Worm (Caenorhabditis elegans) whole organism, young adult: ENCODE data around the gene nekl-4.

Experiments used
- D2030.7 ChIP-seq: fragments of 200-800 bp; sonication (Bioruptor generic); IDR thresholded peaks from 2 replicates; pipeline ENCODE4 v1.3.6; 2022; ENCODE audit warnings: missing genetic modification reagents, missing genetic modification characterization, missing compliant biosample characterization
- F10E7.11 ChIP-seq: sonication (generic microtip); optimal IDR thresholded peaks from 2 replicates; lab custom pipeline; 2017; ENCODE audit warnings: mild to moderate bottlenecking, missing genetic modification characterization, moderate library complexity, missing compliant biosample characterization
- F37B4.10 ChIP-seq: fragments of 200-800 bp; sonication (Bioruptor generic); IDR thresholded peaks from 2 replicates; pipeline ENCODE4 v1.3.6; 2022; ENCODE audit warnings: missing genetic modification characterization, missing compliant biosample characterization
- F57A8.1 ChIP-seq: fragments of 200-800 bp; sonication (Bioruptor generic); optimal IDR thresholded peaks from 2 replicates; lab custom pipeline; 2018; ENCODE audit warnings: mild to moderate bottlenecking, missing genetic modification characterization, moderate library complexity, missing compliant biosample characterization
- T07F8.4 ChIP-seq: sonication (generic microtip); optimal IDR thresholded peaks from 2 replicates; lab custom pipeline; 2016; ENCODE audit warnings: mild to moderate bottlenecking, missing genetic modification characterization, moderate library complexity, missing compliant biosample characterization
- Y53G8AR.9 ChIP-seq: fragments of 200-800 bp; sonication (Bioruptor generic); conservative IDR thresholded peaks from 2 replicates; pipeline ENCODE4 v1.3.6; 2022; ENCODE audit warnings: missing genetic modification reagents, missing genetic modification characterization, missing compliant biosample characterization
- aptf-2 ChIP-seq: fragments of 200-800 bp; sonication (Bioruptor generic); conservative IDR thresholded peaks from 2 replicates; pipeline ENCODE4 v1.3.6; 2022; ENCODE audit warnings: missing genetic modification reagents, missing genetic modification characterization, missing compliant biosample characterization
- ceh-40 ChIP-seq: fragments of 200-800 bp; sonication (Bioruptor generic); IDR thresholded peaks from 2 replicates; pipeline ENCODE4 v1.3.6; 2022; ENCODE audit warnings: missing genetic modification characterization, missing compliant biosample characterization
- ceh-91 ChIP-seq: fragments of 200-800 bp; sonication (Bioruptor generic); IDR thresholded peaks from 2 replicates; pipeline ENCODE4 v1.3.6; 2022; ENCODE audit warnings: missing genetic modification reagents, missing genetic modification characterization, missing compliant biosample characterization
- dpl-1 ChIP-seq: fragments of 150-350 bp; optimal IDR thresholded peaks from 2 replicates; lab custom pipeline; 2014; ENCODE audit warnings: missing biosample characterization, missing genetic modification reagents, missing genetic modification characterization
- egl-18 ChIP-seq: fragments of 200-800 bp; sonication (Bioruptor generic); IDR thresholded peaks from 2 replicates; pipeline ENCODE4 v1.3.6; 2022; ENCODE audit warnings: missing genetic modification reagents, missing genetic modification characterization, missing compliant biosample characterization
- egrh-3 ChIP-seq: fragments of 200-800 bp; sonication (Bioruptor generic); IDR thresholded peaks from 2 replicates; pipeline ENCODE4 v1.3.6; 2022; ENCODE audit warnings: missing genetic modification reagents, missing genetic modification characterization, missing compliant biosample characterization
- ekl-4 ChIP-seq: fragments of 200-800 bp; sonication (Bioruptor generic); IDR thresholded peaks from 2 replicates; pipeline ENCODE4 v1.3.6; 2022; ENCODE audit warnings: missing genetic modification reagents, missing genetic modification characterization, missing compliant biosample characterization
- ets-4 ChIP-seq: fragments of 200-800 bp; sonication (Bioruptor generic); optimal IDR thresholded peaks from 2 replicates; lab custom pipeline; 2018; ENCODE audit warnings: mild to moderate bottlenecking, missing genetic modification characterization, missing compliant biosample characterization
- him-1 ChIP-seq: sonication (generic microtip); optimal IDR thresholded peaks from 2 replicates; lab custom pipeline; 2016; ENCODE audit warnings: missing genotype, missing genetic modification reagents, missing genetic modification characterization, missing compliant biosample characterization
- hrde-1 ChIP-seq: sonication (generic microtip); optimal IDR thresholded peaks from 2 replicates; lab custom pipeline; 2016; ENCODE audit warnings: missing genetic modification characterization, mild to moderate bottlenecking, missing compliant biosample characterization, moderate library complexity, missing genotype, missing genetic modification reagents, borderline replicate concordance
- lin-40 ChIP-seq: sonication (generic microtip); optimal IDR thresholded peaks from 2 replicates; lab custom pipeline; 2016; ENCODE audit warnings: missing genetic modification characterization, mild to moderate bottlenecking, missing compliant biosample characterization, missing genotype, missing genetic modification reagents
- lsl-1 ChIP-seq: fragments of 200-800 bp; sonication (Bioruptor generic); optimal IDR thresholded peaks from 2 replicates; lab custom pipeline; 2018; ENCODE audit warnings: mild to moderate bottlenecking, missing genetic modification characterization, moderate library complexity, missing compliant biosample characterization
- mcd-1 ChIP-seq: fragments of 200-800 bp; sonication (Bioruptor generic); IDR thresholded peaks from 2 replicates; pipeline ENCODE4 v1.3.6; 2022; ENCODE audit warnings: missing genetic modification reagents, missing genetic modification characterization, missing compliant biosample characterization
- mes-4 ChIP-seq: sonication (generic microtip); optimal IDR thresholded peaks from 2 replicates; lab custom pipeline; 2016; ENCODE audit warnings: missing genotype, missing genetic modification characterization, missing compliant biosample characterization
- nhr-120 ChIP-seq: fragments of 200-800 bp; sonication (Bioruptor generic); IDR thresholded peaks from 2 replicates; pipeline ENCODE4 v1.3.6; 2022; ENCODE audit warnings: missing genetic modification characterization, missing compliant biosample characterization
- nhr-27 ChIP-seq: fragments of 200-800 bp; sonication (Bioruptor generic); optimal IDR thresholded peaks from 2 replicates; lab custom pipeline; 2018; ENCODE audit warnings: mild to moderate bottlenecking, missing genetic modification characterization, moderate library complexity, missing compliant biosample characterization
- pha-4 ChIP-seq: fragments of 150-350 bp; sonication (generic microtip); optimal IDR thresholded peaks from 2 replicates; lab custom pipeline; 2014; ENCODE audit warnings: missing biosample characterization, missing genetic modification reagents, missing genetic modification characterization
- rcor-1 ChIP-seq: fragments of 200-800 bp; sonication (Bioruptor generic); IDR thresholded peaks from 2 replicates; pipeline ENCODE4 v1.3.6; 2022; ENCODE audit warnings: missing genetic modification reagents, missing genetic modification characterization, missing compliant biosample characterization
- snpc-1.1 ChIP-seq: sonication (generic microtip); optimal IDR thresholded peaks from 2 replicates; lab custom pipeline; 2017; ENCODE audit warnings: missing genetic modification characterization, mild to moderate bottlenecking, missing compliant biosample characterization, antibody characterized with exemption, moderate library complexity, missing genotype, missing genetic modification reagents; ENCODE audit not compliant: insufficient read depth
- snpc-1.3 ChIP-seq: sonication (generic microtip); optimal IDR thresholded peaks from 2 replicates; lab custom pipeline; 2017; ENCODE audit warnings: missing genetic modification characterization, mild to moderate bottlenecking, missing compliant biosample characterization, antibody characterized with exemption, moderate library complexity, missing genotype, missing genetic modification reagents; ENCODE audit not compliant: insufficient read depth
- snpc-3.4 ChIP-seq: sonication (generic microtip); optimal IDR thresholded peaks from 2 replicates; lab custom pipeline; 2017; ENCODE audit warnings: missing genetic modification characterization, mild to moderate bottlenecking, missing compliant biosample characterization, antibody characterized with exemption, moderate library complexity, missing genotype, missing genetic modification reagents
- somi-1 ChIP-seq: fragments of 200-800 bp; sonication (Bioruptor generic); optimal IDR thresholded peaks from 2 replicates; lab custom pipeline; 2018; ENCODE audit warnings: mild to moderate bottlenecking, missing genetic modification characterization, missing compliant biosample characterization
- tbx-9 ChIP-seq: sonication (generic microtip); optimal IDR thresholded peaks from 2 replicates; lab custom pipeline; 2016; ENCODE audit warnings: borderline replicate concordance, missing genetic modification characterization, inconsistent platforms, missing compliant biosample characterization
- zfh-2 ChIP-seq: fragments of 200-800 bp; sonication (Bioruptor generic); conservative IDR thresholded peaks from 2 replicates; pipeline ENCODE4 v1.3.6; 2022; ENCODE audit warnings: missing genetic modification reagents, missing genetic modification characterization, missing compliant biosample characterization
- ztf-28 ChIP-seq: fragments of 200-800 bp; sonication (Bioruptor generic); IDR thresholded peaks from 2 replicates; pipeline ENCODE4 v1.3.6; 2022; ENCODE audit warnings: missing genetic modification reagents, missing genetic modification characterization, missing compliant biosample characterization
- ztf-3 ChIP-seq: fragments of 200-800 bp; sonication (Bioruptor generic); optimal IDR thresholded peaks from 2 replicates; lab custom pipeline; 2018; ENCODE audit warnings: mild to moderate bottlenecking, missing genetic modification characterization, missing compliant biosample characterization

Gene nekl-4

ce11 chrIII:5479493-5480167, 37.7 kb downstream of the nekl-4 start:
- no peak for TF ChIP-seq ceh-91 (GFP tag; lab: Robert Waterston, UW)
- no peak for TF ChIP-seq nhr-27
- TF ChIP-seq zfh-2 (GFP tag; lab: Robert Waterston, UW) = peak; percentile 86
- TF ChIP-seq hrde-1 (tag; lab: Kevin White, UChicago) = peak; percentile 18
- TF ChIP-seq mcd-1 (GFP tag; lab: Robert Waterston, UW) = 0 out of 2 replicates have a peak, but pooled peaks have one; percentile 13
- TF ChIP-seq Y53G8AR.9 (GFP tag; lab: Robert Waterston, UW) = 0 out of 2 replicates have a peak, but pooled peaks have one; percentile 26
- TF ChIP-seq egrh-3 (GFP tag; lab: Robert Waterston, UW) = peak; percentile 71; the same call in 1 of the 2 replicates
- TF ChIP-seq F57A8.1 = no peak
- TF ChIP-seq nhr-120 (GFP tag; lab: Robert Waterston, UW) = 0 out of 2 replicates have a peak, but pooled peaks have one; percentile 55
- TF ChIP-seq, all 124 proteins: peak for 6

DNA sequence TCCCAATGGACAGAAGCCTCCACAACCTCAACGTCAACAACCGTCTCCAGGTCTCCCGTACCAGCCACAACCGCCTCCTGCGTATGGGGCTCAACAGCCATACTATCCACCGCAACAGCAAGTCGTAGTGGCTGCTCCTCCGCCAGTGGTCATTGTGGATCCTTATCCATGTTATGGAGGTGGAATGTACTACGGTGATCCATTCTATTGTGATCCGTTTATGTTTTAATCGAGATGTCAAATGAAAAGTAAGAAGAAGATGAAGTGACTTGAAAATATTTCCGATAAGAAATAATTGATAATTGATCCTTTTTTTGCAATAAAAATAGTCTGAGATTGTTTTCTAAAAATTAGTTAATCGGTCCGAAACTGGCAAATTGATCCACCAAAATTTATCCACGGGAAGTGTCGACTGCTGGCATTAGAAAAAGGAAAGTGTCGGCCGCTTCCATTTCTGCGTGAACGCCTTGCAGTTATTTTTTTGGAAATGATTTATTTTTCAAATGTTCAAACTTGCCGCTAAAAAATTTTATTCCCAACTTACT, 38.4 kb downstream of the nekl-4 start, which contains the start of the genes R02F2.6 and R02F2.5:
TSS of gene R02F2.6 (minus strand) at position 101 of the 545 bp plus-strand sequence.
TSS of gene R02F2.5 (plus strand) at position 495 of the 545 bp plus-strand sequence.
- TF ChIP-seq zfh-2 (GFP tag; lab: Robert Waterston, UW) (0 out of 2 replicates have a peak, but pooled peaks have one; percentile 2), snpc-1.1 (tag; lab: Kevin White, UChicago) (peak; percentile 15), rcor-1 (GFP tag; lab: Robert Waterston, UW) (no peak)

- TF ChIP-seq lsl-1 (GFP tag; lab: Kevin White, UChicago) (no peak), T07F8.4 (tag; lab: Kevin White, UChicago) (no peak), egl-18 (GFP tag; lab: Robert Waterston, UW) (no peak), lin-40 (tag; lab: Kevin White, UChicago) (no peak), F10E7.11 (tag; lab: Kevin White, UChicago) (no peak), nhr-120 (GFP tag; lab: Robert Waterston, UW) (no peak), D2030.7 (GFP tag; lab: Robert Waterston, UW) (no peak), ets-4 (GFP tag; lab: Kevin White, UChicago) (no peak), ceh-91 (GFP tag; lab: Robert Waterston, UW) (no peak), ceh-40 (GFP tag; lab: Robert Waterston, UW) (no peak), tbx-9 (no peak), aptf-2 (GFP tag; lab: Robert Waterston, UW) (no peak), somi-1 (GFP tag; lab: Kevin White, UChicago) (no peak), ekl-4 (GFP tag; lab: Robert Waterston, UW) (no peak), ztf-3 (GFP tag; lab: Kevin White, UChicago) (no peak), dpl-1 (GFP tag; lab: Kevin White, UChicago) (no peak), him-1 (tag; lab: Kevin White, UChicago) (no peak), snpc-3.4 (tag; lab: Kevin White, UChicago) (no peak)
- TF ChIP-seq, all 124 proteins: peak for 0
These were observed 39.3 kb downstream of the nekl-4 start, which contains the start of gene R02F2.10 for ce11 chrIII:5478011-5478410. TSS of gene R02F2.10 (plus strand) at chrIII:5478311.

ce11 chrIII:5474176-5474575, 43.1 kb downstream of the nekl-4 start, which contains the start of gene lon-1:
TSS of gene lon-1 (plus strand) at chrIII:5474476.
- TF ChIP-seq pha-4 (no peak), ztf-28 (GFP tag; lab: Robert Waterston, UW) (no peak), snpc-1.3 (tag; lab: Kevin White, UChicago) (no peak), mes-4 (tag; lab: Kevin White, UChicago) (no peak), F37B4.10 (GFP tag; lab: Robert Waterston, UW) (no peak), snpc-3.4 (tag; lab: Kevin White, UChicago) (no peak)
